Fruit fly (Drosophila melanogaster) whole organism, embryonic: ENCODE results near the gene BRWD3.

Source experiments
- Awh ChIP-seq: fragments of 200-800 bp; sonication (Bioruptor generic); IDR thresholded peaks from 2 replicates; pipeline ENCODE4, ENCODE4 v1.3.6; 2022; ENCODE audit warnings: missing biosample characterization, missing genetic modification characterization
- CG10209 ChIP-seq: fragments of 200-800 bp; sonication (Bioruptor generic); optimal IDR thresholded peaks from 3 replicates; lab custom pipeline; 2017; ENCODE audit warnings: missing biosample characterization, mild to moderate bottlenecking, missing genetic modification characterization, missing genetic modification reagents
- CG10431 ChIP-seq: fragments of 200-800 bp; sonication (Bioruptor generic); optimal IDR thresholded peaks from 3 replicates; lab custom pipeline; 2018; ENCODE audit warnings: missing biosample characterization, mild to moderate bottlenecking, missing genetic modification characterization
- CG10462 ChIP-seq: fragments of 200-800 bp; sonication (Bioruptor generic); optimal IDR thresholded peaks from 2 replicates; lab custom pipeline; 2016; ENCODE audit warnings: missing biosample characterization, missing genetic modification characterization
- CG11456 ChIP-seq: fragments of 200-800 bp; sonication (Bioruptor generic); IDR thresholded peaks from 3 replicates; pipeline ENCODE4 v1.3.6; 2022; ENCODE audit warnings: missing biosample characterization, missing genetic modification characterization
- CG1233 ChIP-seq: fragments of 200-800 bp; sonication (Bioruptor generic); optimal IDR thresholded peaks from 4 replicates; lab custom pipeline; 2018; ENCODE audit warnings: missing biosample characterization, mild to moderate bottlenecking, missing genetic modification characterization
- CG12391 ChIP-seq: fragments of 200-800 bp; sonication (Bioruptor generic); optimal IDR thresholded peaks from 3 replicates; lab custom pipeline; 2018; ENCODE audit warnings: missing biosample characterization, mild to moderate bottlenecking, missing genetic modification characterization, moderate library complexity
- CG12942 ChIP-seq: fragments of 200-800 bp; sonication (Bioruptor generic); optimal IDR thresholded peaks from 3 replicates; lab custom pipeline; 2016; ENCODE audit warnings: missing biosample characterization, missing genetic modification characterization
- CG1529 ChIP-seq: fragments of 200-800 bp; sonication (Bioruptor generic); optimal IDR thresholded peaks from 3 replicates; lab custom pipeline; 2018; ENCODE audit warnings: missing biosample characterization, missing genetic modification characterization
- CG15514 ChIP-seq: fragments of 200-800 bp; sonication (Bioruptor generic); optimal IDR thresholded peaks from 3 replicates; lab custom pipeline; 2017; ENCODE audit warnings: missing biosample characterization, missing genetic modification characterization, mild to moderate bottlenecking, moderate library complexity, missing genetic modification reagents
- CG16813 ChIP-seq: fragments of 200-800 bp; sonication (Bioruptor generic); IDR thresholded peaks from 3 replicates; pipeline ENCODE4 v1.3.6; 2022; ENCODE audit warnings: missing biosample characterization, missing genetic modification characterization; ENCODE audit not compliant: partially characterized antibody
- CG17829 ChIP-seq: fragments of 200-800 bp; optimal IDR thresholded peaks from 2 replicates; lab custom pipeline; 2019; ENCODE audit warnings: missing biosample characterization, mild to moderate bottlenecking, missing genetic modification characterization, moderate library complexity
- CG17912 ChIP-seq: fragments of 200-800 bp; sonication (Bioruptor generic); optimal IDR thresholded peaks from 2 replicates; lab custom pipeline; 2018; ENCODE audit warnings: missing biosample characterization, mild to moderate bottlenecking, missing genetic modification characterization
- CG18619 ChIP-seq: fragments of 200-800 bp; sonication (Bioruptor generic); optimal IDR thresholded peaks from 3 replicates; lab custom pipeline; 2017; ENCODE audit warnings: missing biosample characterization, mild to moderate bottlenecking, missing genetic modification characterization
- CG2678 ChIP-seq: fragments of 200-800 bp; sonication (Bioruptor generic); optimal IDR thresholded peaks from 3 replicates; lab custom pipeline; 2019; ENCODE audit warnings: missing biosample characterization, mild to moderate bottlenecking, missing genetic modification characterization, moderate library complexity
- CG2875 ChIP-seq: fragments of 200-800 bp; sonication (Bioruptor generic); optimal IDR thresholded peaks from 2 replicates; lab custom pipeline; 2017; ENCODE audit warnings: missing biosample characterization, mild to moderate bottlenecking, missing genetic modification characterization, missing genetic modification reagents
- CG30403 ChIP-seq: fragments of 200-800 bp; sonication (Bioruptor generic); optimal IDR thresholded peaks from 3 replicates; lab custom pipeline; 2016; ENCODE audit warnings: missing biosample characterization, missing genetic modification characterization
- CG30431 ChIP-seq: fragments of 200-800 bp; sonication (Bioruptor generic); optimal IDR thresholded peaks from 2 replicates; lab custom pipeline; 2017; ENCODE audit warnings: missing biosample characterization, missing genetic modification characterization
- CG31388 ChIP-seq: fragments of 200-800 bp; sonication (Bioruptor generic); optimal IDR thresholded peaks from 2 replicates; lab custom pipeline; 2016; ENCODE audit warnings: missing biosample characterization, missing genetic modification characterization
- CG34376 ChIP-seq: fragments of 200-800 bp; sonication (Bioruptor generic); optimal IDR thresholded peaks from 2 replicates; lab custom pipeline; 2018; ENCODE audit warnings: missing biosample characterization, mild to moderate bottlenecking, missing genetic modification characterization
- CG4730 ChIP-seq: fragments of 200-800 bp; sonication (Bioruptor generic); IDR thresholded peaks from 2 replicates; pipeline ENCODE4 v1.3.6; 2022; ENCODE audit warnings: missing biosample characterization, missing genetic modification characterization
- CG8089 ChIP-seq: fragments of 200-800 bp; sonication (Bioruptor generic); optimal IDR thresholded peaks from 3 replicates; lab custom pipeline; 2016; ENCODE audit warnings: missing biosample characterization, missing genetic modification characterization
- CG8924 ChIP-seq: fragments of 200-800 bp; optimal IDR thresholded peaks from 3 replicates; lab custom pipeline; 2019; ENCODE audit warnings: missing biosample characterization, mild to moderate bottlenecking, missing genetic modification characterization, moderate library complexity
- Deaf1 ChIP-seq: fragments of 200-800 bp; optimal IDR thresholded peaks from 3 replicates; lab custom pipeline; 2019; ENCODE audit warnings: missing biosample characterization, mild to moderate bottlenecking, missing genetic modification characterization, moderate library complexity
- HLH3B ChIP-seq: fragments of 200-800 bp; sonication (Bioruptor generic); IDR thresholded peaks from 2 replicates; pipeline ENCODE4 v1.3.6; 2022; ENCODE audit warnings: missing biosample characterization, missing genetic modification characterization
- Jarid2 ChIP-seq: fragments of 200-800 bp; sonication (Bioruptor generic); optimal IDR thresholded peaks from 3 replicates; lab custom pipeline; 2017; ENCODE audit warnings: mild to moderate bottlenecking, missing biosample characterization, missing genetic modification reagents, missing genetic modification characterization
- Nf-YA ChIP-seq: fragments of 200-800 bp; sonication (Bioruptor generic); IDR thresholded peaks from 2 replicates; pipeline ENCODE4 v1.3.6; 2022; ENCODE audit warnings: missing biosample characterization, missing genetic modification characterization
- Sox100B ChIP-seq: fragments of 200-800 bp; sonication (Bioruptor generic); optimal IDR thresholded peaks from 3 replicates; lab custom pipeline; 2018; ENCODE audit warnings: missing biosample characterization, mild to moderate bottlenecking, missing genetic modification characterization
- cwo ChIP-seq: fragments of 200-800 bp; sonication (Bioruptor generic); optimal IDR thresholded peaks from 3 replicates; lab custom pipeline; 2017; ENCODE audit warnings: missing biosample characterization, missing genetic modification characterization, mild to moderate bottlenecking, moderate library complexity, missing genetic modification reagents
- dm ChIP-seq: fragments of 200-800 bp; sonication (Bioruptor generic); optimal IDR thresholded peaks from 3 replicates; lab custom pipeline; 2016; ENCODE audit warnings: missing biosample characterization, missing genetic modification characterization
- hkb ChIP-seq, 2 experiments: fragments of 200-800 bp in 1 of 2; fragments of >200 bp in 1 of 2; sonication (Bioruptor generic) in 1 of 2; IDR thresholded peaks in 1 of 2; optimal IDR thresholded peaks in 1 of 2; 2 replicates each; pipeline versions ENCODE4 v1.3.6 to Lab custom; 2017 to 2022; ENCODE audit warnings: missing biosample characterization in 1 of 2, missing genetic modification characterization in 1 of 2
- lilli ChIP-seq: fragments of 200-800 bp; sonication (Bioruptor generic); optimal IDR thresholded peaks from 3 replicates; lab custom pipeline; 2016; ENCODE audit warnings: missing biosample characterization, missing genetic modification characterization
- lov ChIP-seq, 2 experiments: fragments of 200-800 bp in 1 of 2; fragments of >200 bp in 1 of 2; sonication (Bioruptor generic) in 1 of 2; IDR thresholded peaks in 1 of 2; optimal IDR thresholded peaks in 1 of 2; 2 replicates in 1 of 2; 3 replicates in 1 of 2; pipeline versions ENCODE4 v1.3.6 to Lab custom; 2017 to 2022; ENCODE audit warnings: missing biosample characterization in 1 of 2, missing genetic modification characterization in 1 of 2
- mirr ChIP-seq: fragments of 200-800 bp; sonication (Bioruptor generic); optimal IDR thresholded peaks from 3 replicates; lab custom pipeline; 2018; ENCODE audit warnings: missing biosample characterization, mild to moderate bottlenecking, missing genetic modification characterization
- nmo ChIP-seq: fragments of 200-800 bp; sonication (Bioruptor generic); optimal IDR thresholded peaks from 2 replicates; lab custom pipeline; 2018; ENCODE audit warnings: missing biosample characterization, mild to moderate bottlenecking, missing genetic modification characterization, moderate library complexity
- oc ChIP-seq: fragments of 200-800 bp; sonication (Bioruptor generic); optimal IDR thresholded peaks from 2 replicates; lab custom pipeline; 2018; ENCODE audit warnings: missing biosample characterization, mild to moderate bottlenecking, missing genetic modification characterization, moderate library complexity
- odd ChIP-seq: fragments of 200-800 bp; sonication (Bioruptor generic); optimal IDR thresholded peaks from 2 replicates; lab custom pipeline; 2017; ENCODE audit warnings: missing biosample characterization, mild to moderate bottlenecking, missing genetic modification characterization
- onecut ChIP-seq: fragments of 200-800 bp; sonication (Bioruptor generic); IDR thresholded peaks from 2 replicates; pipeline ENCODE4 v1.3.6; 2022; ENCODE audit warnings: missing biosample characterization, missing genetic modification characterization
- row ChIP-seq: fragments of 200-800 bp; sonication (Bioruptor generic); IDR thresholded peaks from 3 replicates; pipeline ENCODE4 v1.3.6; 2022; ENCODE audit warnings: missing biosample characterization, missing genetic modification characterization
- salm ChIP-seq: fragments of 200-800 bp; sonication (Bioruptor generic); optimal IDR thresholded peaks from 2 replicates; lab custom pipeline; 2018; ENCODE audit warnings: missing biosample characterization, mild to moderate bottlenecking, missing genetic modification characterization
- sc ChIP-seq, 3 experiments: fragments of >200 bp in 2 of 3; fragments of 200-800 bp in 1 of 3; sonication (Bioruptor generic) in 1 of 3; optimal IDR thresholded peaks; 2 replicates in 2 of 3; 3 replicates in 1 of 3; lab custom pipeline; 2017; ENCODE audit warnings: mild to moderate bottlenecking in 1 of 3, missing biosample characterization in 1 of 3, missing genetic modification characterization in 1 of 3, missing genetic modification reagents in 1 of 3
- schlank ChIP-seq: fragments of 200-800 bp; sonication (Bioruptor generic); optimal IDR thresholded peaks from 2 replicates; lab custom pipeline; 2018; ENCODE audit warnings: missing biosample characterization, mild to moderate bottlenecking, missing genetic modification characterization
- so ChIP-seq: fragments of 200-800 bp; sonication (Bioruptor generic); IDR thresholded peaks from 3 replicates; pipeline ENCODE4 v1.3.6; 2022; ENCODE audit warnings: missing biosample characterization, missing genetic modification characterization
- tna ChIP-seq: fragments of 200-800 bp; sonication (Bioruptor generic); IDR thresholded peaks from 2 replicates; pipeline ENCODE4 v1.3.6; 2022; ENCODE audit warnings: missing biosample characterization, missing genetic modification characterization; ENCODE audit not compliant: partially characterized antibody
- toy ChIP-seq: fragments of 200-800 bp; sonication (Bioruptor generic); IDR thresholded peaks from 2 replicates; pipeline ENCODE4 v1.3.6; 2022; ENCODE audit warnings: missing biosample characterization, missing genetic modification characterization
- trem ChIP-seq: fragments of 200-800 bp; optimal IDR thresholded peaks from 3 replicates; lab custom pipeline; 2019; ENCODE audit warnings: missing biosample characterization, mild to moderate bottlenecking, missing genetic modification characterization, moderate library complexity
- tup ChIP-seq: fragments of 200-800 bp; sonication (Bioruptor generic); optimal IDR thresholded peaks from 2 replicates; lab custom pipeline; 2016; ENCODE audit warnings: missing biosample characterization, mild to moderate bottlenecking, missing genetic modification characterization, moderate library complexity
- vnd ChIP-seq: fragments of 200-800 bp; sonication (Bioruptor generic); IDR thresholded peaks from 3 replicates; pipeline ENCODE4 v1.3.6; 2022; ENCODE audit warnings: missing biosample characterization, missing genetic modification characterization; ENCODE audit not compliant: partially characterized antibody

The BRWD3 gene

DNA sequence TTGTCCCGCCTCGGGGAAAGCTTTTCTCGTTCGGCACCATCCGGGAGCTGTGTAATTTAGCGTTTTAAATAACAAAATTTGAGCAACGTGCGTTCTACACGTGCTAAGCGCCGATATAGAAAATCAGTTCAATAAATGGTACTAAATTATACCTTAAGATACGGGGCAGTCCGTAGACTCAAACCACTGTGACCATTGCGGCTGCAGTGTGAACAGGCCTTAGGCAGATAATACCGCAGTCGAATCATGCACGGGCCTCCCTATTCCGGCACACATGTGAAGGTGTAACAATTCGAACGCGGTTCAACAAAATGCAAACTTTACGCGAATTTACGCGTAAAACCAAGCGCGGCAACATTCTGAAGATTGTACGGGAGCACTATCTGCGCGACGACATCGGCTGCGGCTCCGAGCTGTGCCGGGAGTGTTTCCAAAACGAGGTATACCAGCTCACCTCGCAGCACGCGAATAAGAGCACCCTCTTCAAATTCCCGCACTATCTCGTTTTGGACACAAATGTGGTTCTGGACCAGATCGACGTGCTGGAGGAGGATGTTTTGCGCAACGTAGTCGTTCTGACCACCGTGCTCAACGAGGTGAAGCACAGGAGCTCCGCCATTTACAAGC is 14.5 kb downstream of the BRWD3 start, which contains the start of the genes Rrp5 and Dis3 (continued):
- peak; percentile 7 for TF ChIP-seq CG8089
- TF ChIP-seq salm (tag; lab: Kevin White, UChicago), result no peak
- TF ChIP-seq CG10462 (GFP tag; lab: Kevin White, UChicago), result no peak
- no peak for TF ChIP-seq CG1529 (GFP tag; lab: Kevin White, UChicago)
- TF ChIP-seq CG31388 (GFP tag; lab: Kevin White, UChicago), result no peak
- no peak for TF ChIP-seq tna (GFP tag; lab: Robert Waterston, UW)
- no peak for TF ChIP-seq CG18619 (GFP tag; lab: Kevin White, UChicago)
- no peak for TF ChIP-seq CG4730
- TF ChIP-seq CG11456 (GFP tag; lab: Robert Waterston, UW), result peak; percentile 74; the same call in 2 of the 3 replicates
- no peak for TF ChIP-seq sc (optimal IDR thresholded peaks at IDR 0.05; lab: Kevin White, UChicago)
- no peak for TF ChIP-seq sc (GFP tag; optimal IDR thresholded peaks at IDR 0.05; lab: Kevin White, UChicago)
- no peak for TF ChIP-seq CG1233 (GFP tag; lab: Kevin White, UChicago)
- TF ChIP-seq Nf-YA (GFP tag; lab: Robert Waterston, UW), result no peak
- TF ChIP-seq CG34376 (GFP tag; lab: Kevin White, UChicago), result no peak
- no peak for TF ChIP-seq schlank
- peak; percentile 85 for TF ChIP-seq CG15514 (GFP tag; lab: Kevin White, UChicago)
- TF ChIP-seq hkb (optimal IDR thresholded peaks at IDR 0.05; lab: Kevin White, UChicago), result peak; percentile 8
- TF ChIP-seq hkb (GFP tag; IDR thresholded peaks at IDR 0.05; lab: Robert Waterston, UW), result no peak
- TF ChIP-seq CG8924, result no peak
- TF ChIP-seq lov (optimal IDR thresholded peaks at IDR 0.05; lab: Kevin White, UChicago), result no peak
- 0 out of 3 replicates have a peak, but pooled peaks have one; percentile 4 for TF ChIP-seq lov (GFP tag; IDR thresholded peaks at IDR 0.05; lab: Robert Waterston, UW)
- TF ChIP-seq CG12942 (GFP tag; lab: Kevin White, UChicago), result no peak
- TF ChIP-seq toy (GFP tag; lab: Robert Waterston, UW), result 0 out of 2 replicates have a peak, but pooled peaks have one; percentile 10
- TF ChIP-seq vnd (GFP tag; lab: Robert Waterston, UW), result 0 out of 3 replicates have a peak, but pooled peaks have one; percentile 26
- no peak for TF ChIP-seq onecut (GFP tag; lab: Robert Waterston, UW)
- TF ChIP-seq odd (GFP tag; lab: Kevin White, UChicago), result no peak
- no peak for TF ChIP-seq HLH3B (GFP tag; lab: Robert Waterston, UW)
- no peak for TF ChIP-seq Deaf1
- no peak for TF ChIP-seq Jarid2
- peak; percentile 66 for TF ChIP-seq nmo (GFP tag; lab: Kevin White, UChicago)
- TF ChIP-seq mirr (GFP tag; lab: Kevin White, UChicago), result no peak
- peak; percentile 87 for TF ChIP-seq cwo (GFP tag; lab: Kevin White, UChicago)
- TF ChIP-seq row (GFP tag; lab: Robert Waterston, UW), result peak; percentile 78
- TF ChIP-seq oc, result no peak
- no peak for TF ChIP-seq CG2875 (GFP tag; lab: Kevin White, UChicago)
- TF ChIP-seq CG17912 (GFP tag; lab: Kevin White, UChicago), result peak; percentile 13
- peak; percentile 36; the same call in 1 of the 3 replicates for TF ChIP-seq CG16813 (GFP tag; lab: Robert Waterston, UW)
- TF ChIP-seq Awh (GFP tag; lab: Robert Waterston, UW), result no peak
- no peak for TF ChIP-seq so (GFP tag; lab: Robert Waterston, UW)
- no peak for TF ChIP-seq CG17829 (tag; lab: Kevin White, UChicago)
- no peak for TF ChIP-seq tup
- no peak for TF ChIP-seq CG2678 (tag; lab: Kevin White, UChicago)
- TF ChIP-seq Sox100B (GFP tag; lab: Kevin White, UChicago), result no peak
- peak; percentile 24 for TF ChIP-seq CG30403 (GFP tag; lab: Kevin White, UChicago)
- TF ChIP-seq trem, result peak; percentile 82
- no peak for TF ChIP-seq CG10431 (GFP tag; lab: Kevin White, UChicago)
- no peak for TF ChIP-seq lilli (GFP tag; lab: Kevin White, UChicago)
- TF ChIP-seq CG10209 (GFP tag; lab: Kevin White, UChicago), result no peak
- TF ChIP-seq CG12391 (tag; lab: Kevin White, UChicago), result no peak
- peak; percentile 100 for TF ChIP-seq dm (GFP tag; lab: Kevin White, UChicago)
- TF ChIP-seq CG30431 (GFP tag; lab: Kevin White, UChicago), result no peak
